Worm (Caenorhabditis elegans) whole organism, midembryonic: ENCODE results near the gene R13A5.10.

Source experiments
- klf-2 ChIP-seq: fragments of 200-800 bp; sonication (Bioruptor generic); conservative IDR thresholded peaks from 2 replicates; pipeline ENCODE4 v1.3.6; 2022; ENCODE audit warnings: missing genetic modification reagents, missing genetic modification characterization, missing compliant biosample characterization
- tab-1 ChIP-seq: fragments of 200-800 bp; sonication (Bioruptor generic); IDR thresholded peaks from 2 replicates; pipeline ENCODE4 v1.3.6; 2022; ENCODE audit warnings: missing genetic modification characterization, missing compliant biosample characterization
- ztf-23 ChIP-seq: fragments of 200-800 bp; sonication (Bioruptor generic); IDR thresholded peaks from 2 replicates; pipeline ENCODE4 v1.3.6; 2022; ENCODE audit warnings: missing genetic modification reagents, missing genetic modification characterization, missing compliant biosample characterization

- TF ChIP-seq ztf-23 (GFP tag; lab: Robert Waterston, UW) (no peak), klf-2 (GFP tag; lab: Robert Waterston, UW) (no peak), tab-1 (GFP tag; lab: Robert Waterston, UW) (no peak)
These were observed 42.3 kb upstream of the R13A5.10 start, which contains the start of gene fbn-1 for ce11 chrIII:7625086-7625485.
